Fruit fly (Drosophila melanogaster) whole organism, embryonic: ENCODE results near the gene CG14947.

Experiments used
- CG11560 ChIP-seq: fragments of 200-800 bp; sonication (Bioruptor generic); IDR thresholded peaks from 3 replicates; pipeline ENCODE4 v1.3.6; 2022; ENCODE audit warnings: missing biosample characterization, missing genetic modification characterization
- CG17568 ChIP-seq: fragments of 200-800 bp; sonication (Bioruptor generic); optimal IDR thresholded peaks from 2 replicates; lab custom pipeline; 2018; ENCODE audit warnings: missing biosample characterization, mild to moderate bottlenecking, missing genetic modification characterization, moderate library complexity
- CG31224 ChIP-seq: fragments of 200-800 bp; sonication (Bioruptor generic); IDR thresholded peaks from 2 replicates; pipeline ENCODE4 v1.3.6; 2022; ENCODE audit warnings: missing biosample characterization, missing genetic modification characterization
- CG8944 ChIP-seq: fragments of 200-800 bp; sonication (Bioruptor generic); optimal IDR thresholded peaks from 3 replicates; lab custom pipeline; 2016; ENCODE audit warnings: missing biosample characterization, missing genetic modification characterization
- CG9817 ChIP-seq: fragments of 200-800 bp; sonication (Bioruptor generic); optimal IDR thresholded peaks from 2 replicates; lab custom pipeline; 2018; ENCODE audit warnings: missing biosample characterization, mild to moderate bottlenecking, missing genetic modification characterization, moderate library complexity
- CoRest ChIP-seq: fragments of 200-800 bp; sonication (Bioruptor generic); optimal IDR thresholded peaks from 3 replicates; lab custom pipeline; 2018; ENCODE audit warnings: missing biosample characterization, mild to moderate bottlenecking, missing genetic modification characterization, moderate library complexity
- ab ChIP-seq: fragments of 200-800 bp; sonication (Bioruptor generic); optimal IDR thresholded peaks from 2 replicates; lab custom pipeline; 2016; ENCODE audit warnings: missing biosample characterization, missing genetic modification characterization
- bcd ChIP-seq: fragments of 200-800 bp; sonication (Bioruptor generic); optimal IDR thresholded peaks from 2 replicates; lab custom pipeline; 2017; ENCODE audit warnings: missing biosample characterization, mild to moderate bottlenecking, missing genetic modification characterization
- chn ChIP-seq: fragments of 200-800 bp; sonication (Bioruptor generic); optimal IDR thresholded peaks from 2 replicates; lab custom pipeline; 2016; ENCODE audit warnings: missing biosample characterization, missing genetic modification characterization
- jumu ChIP-seq: fragments of 200-800 bp; sonication (Bioruptor generic); optimal IDR thresholded peaks from 3 replicates; lab custom pipeline; 2016; ENCODE audit warnings: missing biosample characterization, missing genetic modification characterization
- nerfin-1 ChIP-seq: fragments of 200-800 bp; sonication (Bioruptor generic); optimal IDR thresholded peaks from 3 replicates; lab custom pipeline; 2019; ENCODE audit warnings: missing biosample characterization, mild to moderate bottlenecking, missing genetic modification characterization, moderate library complexity
- psq ChIP-seq: fragments of 200-800 bp; sonication (Bioruptor generic); optimal IDR thresholded peaks from 2 replicates; lab custom pipeline; 2017; ENCODE audit warnings: missing biosample characterization, missing genetic modification characterization
- sim ChIP-seq: fragments of 200-800 bp; sonication (Bioruptor generic); IDR thresholded peaks from 2 replicates; pipeline ENCODE4 v1.3.6; 2022; ENCODE audit warnings: missing biosample characterization, missing genetic modification characterization
- tx ChIP-seq: fragments of 200-800 bp; sonication (Bioruptor generic); optimal IDR thresholded peaks from 2 replicates; lab custom pipeline; 2016; ENCODE audit warnings: missing biosample characterization, missing genetic modification characterization

DNA sequence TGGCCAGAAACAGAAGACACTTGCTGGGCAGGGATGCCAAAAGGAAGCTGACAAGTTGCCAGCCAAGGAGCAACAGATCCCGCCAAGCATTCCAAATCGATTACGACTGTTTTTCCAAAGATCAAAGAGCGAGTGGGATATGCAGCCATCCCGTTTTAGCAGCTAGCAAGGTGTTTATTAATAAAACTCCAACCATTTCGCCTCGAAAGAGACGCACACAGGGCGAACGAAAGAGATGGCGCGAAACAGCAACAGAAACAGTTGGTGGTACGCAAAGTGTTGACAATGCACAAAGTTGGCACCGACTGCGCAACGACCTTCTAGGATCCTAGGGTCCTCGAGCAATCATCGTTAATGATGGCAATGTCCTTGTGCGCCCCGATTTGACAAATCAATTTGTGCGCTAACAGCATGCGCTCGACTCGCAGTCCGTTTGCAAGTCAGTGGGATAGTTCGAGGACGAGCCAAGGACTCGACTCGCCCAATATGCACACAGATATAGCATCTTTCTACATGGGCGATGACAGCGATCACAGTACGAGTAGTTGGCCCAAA, 4.0 kb downstream of the CG14947 start:
- TF ChIP-seq ab: no peak
- TF ChIP-seq CoRest: no peak
- TF ChIP-seq CG9817 (tag; lab: Kevin White, UChicago): no peak
- no peak for TF ChIP-seq bcd (GFP tag; lab: Kevin White, UChicago)
- TF ChIP-seq sim (GFP tag; lab: Robert Waterston, UW): no peak
- no peak for TF ChIP-seq CG11560 (tag; lab: Robert Waterston, UW)
- TF ChIP-seq chn (GFP tag; lab: Kevin White, UChicago): no peak
- TF ChIP-seq tx: no peak
- TF ChIP-seq nerfin-1 (tag; lab: Kevin White, UChicago): no peak
- TF ChIP-seq psq (GFP tag; lab: Kevin White, UChicago): no peak
- no peak for TF ChIP-seq CG31224 (GFP tag; lab: Robert Waterston, UW)
- no peak for TF ChIP-seq CG17568 (GFP tag; lab: Kevin White, UChicago)
- TF ChIP-seq jumu: no peak
- TF ChIP-seq CG8944 (GFP tag; lab: Kevin White, UChicago): no peak
